Worm (Caenorhabditis elegans) whole organism, mixed stage, embryonic: Measurements from ENCODE around the gene glt-5.

Experiments used
- nhr-237 ChIP-seq: fragments of 150-350 bp; optimal IDR thresholded peaks from 2 replicates; lab custom pipeline; 2014; ENCODE audit warnings: missing biosample characterization, missing genetic modification characterization
- nhr-28 ChIP-seq: fragments of 150-350 bp; optimal IDR thresholded peaks from 2 replicates; lab custom pipeline; 2014; ENCODE audit warnings: missing biosample characterization, missing genetic modification characterization
- tbx-8 ChIP-seq: fragments of 200-800 bp; sonication (Bioruptor generic); optimal IDR thresholded peaks from 2 replicates; lab custom pipeline; 2018; ENCODE audit warnings: mild to moderate bottlenecking, missing genetic modification characterization, moderate library complexity, missing compliant biosample characterization

- no peak for TF ChIP-seq nhr-237 (tag; lab: Kevin White, UChicago)
- TF ChIP-seq tbx-8 (GFP tag; lab: Kevin White, UChicago), result no peak
- TF ChIP-seq nhr-28 (tag; lab: Kevin White, UChicago), result no peak
Measured at ce11 chrII:9740552-9740951, 31.9 kb upstream of the glt-5 start.
